Fruit fly (Drosophila melanogaster): ENCODE data around the gene Fie.

Gene Fie

dm6 chr3L:3856004-3856403 lies 36.4 kb upstream of the Fie start:
- TF ChIP-seq CG13204 (GFP tag; optimal IDR thresholded peaks at IDR 0.05) = no peak
- TF ChIP-seq Ets98B (GFP tag; IDR thresholded peaks at IDR 0.05) = no peak
- no peak for TF ChIP-seq CG4496 (GFP tag; IDR thresholded peaks at IDR 0.05)
- no peak for TF ChIP-seq Snoo (tag; optimal IDR thresholded peaks at IDR 0.05)
- TF ChIP-seq CG12605 (GFP tag; IDR thresholded peaks at IDR 0.05) = no peak
- TF ChIP-seq rn (GFP tag; IDR thresholded peaks at IDR 0.05) = no peak
- TF ChIP-seq CG34367 (tag; optimal IDR thresholded peaks at IDR 0.05) = no peak
- TF ChIP-seq D1 (tag; optimal IDR thresholded peaks at IDR 0.05) = no peak
- no peak for TF ChIP-seq EcR (GFP tag; optimal IDR thresholded peaks at IDR 0.05)
- no peak for TF ChIP-seq CG15710 (tag; optimal IDR thresholded peaks at IDR 0.05)

dm6 chr3L:3862504-3863380 lies 29.6 kb upstream of the Fie start:
- peak; percentile 2 for TF ChIP-seq CG8301 (tag; optimal IDR thresholded peaks at IDR 0.05)
- peak; percentile 11 for TF ChIP-seq CG9948 (tag; optimal IDR thresholded peaks at IDR 0.05)
- TF ChIP-seq CG14655 (GFP tag; optimal IDR thresholded peaks at IDR 0.05) = peak; percentile 22
- peak; percentile 11 for TF ChIP-seq CG15710 (tag; optimal IDR thresholded peaks at IDR 0.05)
- TF ChIP-seq CG34367 (tag; optimal IDR thresholded peaks at IDR 0.05) = peak; percentile 10
- TF ChIP-seq CG17806 (tag; optimal IDR thresholded peaks at IDR 0.05) = peak; percentile 28
- TF ChIP-seq CG10348 (GFP tag; IDR thresholded peaks at IDR 0.05) = no peak
- TF ChIP-seq CG13204 (GFP tag; optimal IDR thresholded peaks at IDR 0.05) = no peak
- peak; percentile 36 for TF ChIP-seq CG8159 (tag; optimal IDR thresholded peaks at IDR 0.05)
- TF ChIP-seq rn (GFP tag; IDR thresholded peaks at IDR 0.05) = no peak

dm6 chr3L:3863462-3863861 lies 28.9 kb upstream of the Fie start:
- peak; percentile 27 for TF ChIP-seq CG17806 (tag; optimal IDR thresholded peaks at IDR 0.05)
- peak; percentile 23 for TF ChIP-seq CG14655 (GFP tag; optimal IDR thresholded peaks at IDR 0.05)
- TF ChIP-seq D1 (tag; optimal IDR thresholded peaks at IDR 0.05) = no peak

- TF ChIP-seq CG10348 (GFP tag; IDR thresholded peaks at IDR 0.05) (no peak), CG13204 (GFP tag; optimal IDR thresholded peaks at IDR 0.05) (peak; percentile 20), gl (tag; optimal IDR thresholded peaks at IDR 0.05) (no peak), CG17806 (tag; optimal IDR thresholded peaks at IDR 0.05) (no peak), Ets98B (GFP tag; IDR thresholded peaks at IDR 0.05) (no peak), Snoo (tag; optimal IDR thresholded peaks at IDR 0.05) (no peak)
Observed at dm6 chr3L:3865290-3865891, 27.0 kb upstream of the Fie start.

dm6 chr3L:3866429-3866828 lies 25.9 kb upstream of the Fie start:
- no peak for TF ChIP-seq CG14655 (GFP tag; optimal IDR thresholded peaks at IDR 0.05)
- TF ChIP-seq CG9948 (tag; optimal IDR thresholded peaks at IDR 0.05) = no peak
- TF ChIP-seq Pif1B (GFP tag; optimal IDR thresholded peaks at IDR 0.05) = no peak
- TF ChIP-seq EcR (GFP tag; optimal IDR thresholded peaks at IDR 0.05) = no peak
- no peak for TF ChIP-seq Snoo (tag; optimal IDR thresholded peaks at IDR 0.05)
- TF ChIP-seq CG17806 (tag; optimal IDR thresholded peaks at IDR 0.05) = no peak
- no peak for TF ChIP-seq gl (tag; optimal IDR thresholded peaks at IDR 0.05)
- TF ChIP-seq CG8301 (tag; optimal IDR thresholded peaks at IDR 0.05) = no peak

dm6 chr3L:3868014-3868413 lies 24.4 kb upstream of the Fie start:
- TF ChIP-seq CG8301 (tag; optimal IDR thresholded peaks at IDR 0.05) (peak; percentile 52), fd96Ca (GFP tag; IDR thresholded peaks at IDR 0.05) (no peak), CG13204 (GFP tag; optimal IDR thresholded peaks at IDR 0.05) (peak; percentile 64), Pif1A (GFP tag; optimal IDR thresholded peaks at IDR 0.05) (peak; percentile 48), CG34367 (tag; optimal IDR thresholded peaks at IDR 0.05) (peak; percentile 71), gl (tag; optimal IDR thresholded peaks at IDR 0.05) (peak; percentile 19), D1 (tag; optimal IDR thresholded peaks at IDR 0.05) (peak; percentile 33), CG4496 (GFP tag; IDR thresholded peaks at IDR 0.05) (peak; percentile 63; the same call in 1 of the 3 replicates), Snoo (tag; optimal IDR thresholded peaks at IDR 0.05) (peak; percentile 48), CG32121 (GFP tag; IDR thresholded peaks at IDR 0.05) (no peak), CG12605 (GFP tag; IDR thresholded peaks at IDR 0.05) (peak; percentile 58; the same call in 1 of the 2 replicates), CG9948 (tag; optimal IDR thresholded peaks at IDR 0.05) (peak; percentile 67), CG10348 (GFP tag; IDR thresholded peaks at IDR 0.05) (no peak), rn (GFP tag; IDR thresholded peaks at IDR 0.05) (no peak), Pif1B (GFP tag; optimal IDR thresholded peaks at IDR 0.05) (peak; percentile 38), EcR (GFP tag; optimal IDR thresholded peaks at IDR 0.05) (no peak), CG8159 (tag; optimal IDR thresholded peaks at IDR 0.05) (peak; percentile 68), CG17806 (tag; optimal IDR thresholded peaks at IDR 0.05) (peak; percentile 66), Ets98B (GFP tag; IDR thresholded peaks at IDR 0.05) (peak; percentile 54), CG14655 (GFP tag; optimal IDR thresholded peaks at IDR 0.05) (peak; percentile 47), CG15710 (tag; optimal IDR thresholded peaks at IDR 0.05) (peak; percentile 74)
